Worm (Caenorhabditis elegans) whole organism, L4/young adult: Measurements from ENCODE around the gene H12D21.5.

Experiments used
- W03F9.2 ChIP-seq: fragments of 150-350 bp; optimal IDR thresholded peaks from 2 replicates; lab custom pipeline; 2014; ENCODE audit warnings: missing biosample characterization, missing genetic modification characterization
- dao-5 ChIP-seq: sonication (generic microtip); optimal IDR thresholded peaks from 2 replicates; lab custom pipeline; 2016; ENCODE audit warnings: missing genotype, missing genetic modification characterization, moderate library complexity, missing compliant biosample characterization
- him-1 ChIP-seq: sonication (generic microtip); optimal IDR thresholded peaks from 2 replicates; lab custom pipeline; 2016; ENCODE audit warnings: missing genotype, missing genetic modification reagents, missing genetic modification characterization, missing compliant biosample characterization

The H12D21.5 gene

DNA sequence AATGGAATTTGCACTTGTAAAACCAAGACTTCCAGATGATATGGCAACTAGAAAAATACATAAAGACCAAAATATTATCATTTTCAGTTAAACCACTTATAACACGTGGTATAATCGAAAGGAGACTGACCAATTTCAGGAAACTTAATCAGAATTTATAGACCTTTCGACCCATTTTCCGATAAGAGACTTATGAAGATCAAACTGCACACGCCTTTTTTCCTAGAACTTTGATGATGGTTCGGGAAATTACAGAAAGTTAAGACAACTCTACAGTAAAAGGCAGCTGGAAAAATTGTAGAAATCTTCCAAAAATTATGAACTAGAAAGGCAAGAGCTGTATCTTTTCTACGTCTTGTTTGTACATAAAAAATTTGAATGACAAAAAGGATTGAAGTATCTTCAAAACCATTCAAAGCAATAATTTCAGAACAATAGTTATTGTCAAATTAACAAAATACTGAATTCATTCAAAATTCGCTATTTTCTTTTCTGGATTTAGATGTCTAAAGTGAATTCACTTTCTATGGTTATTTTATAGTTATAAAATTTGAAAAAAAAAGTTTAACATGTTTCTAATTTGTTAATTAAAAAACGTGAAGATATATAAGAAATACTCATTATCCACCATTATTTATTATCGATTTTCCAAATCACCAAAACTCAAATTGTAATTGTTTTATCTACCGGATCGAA lies at the start of gene H12D21.5, which contains the start of gene mpst-2:
Gene H12D21.5, plus strand, starts transcription at position 646 of the 696 bp plus-strand sequence.
Gene mpst-2, minus strand, starts transcription at position 101 of the 696 bp plus-strand sequence.
- TF ChIP-seq dao-5 (tag; lab: Kevin White, UChicago) = no peak
- no peak for TF ChIP-seq W03F9.2 (tag; lab: Kevin White, UChicago)
- no peak for TF ChIP-seq him-1 (tag; lab: Kevin White, UChicago)

DNA sequence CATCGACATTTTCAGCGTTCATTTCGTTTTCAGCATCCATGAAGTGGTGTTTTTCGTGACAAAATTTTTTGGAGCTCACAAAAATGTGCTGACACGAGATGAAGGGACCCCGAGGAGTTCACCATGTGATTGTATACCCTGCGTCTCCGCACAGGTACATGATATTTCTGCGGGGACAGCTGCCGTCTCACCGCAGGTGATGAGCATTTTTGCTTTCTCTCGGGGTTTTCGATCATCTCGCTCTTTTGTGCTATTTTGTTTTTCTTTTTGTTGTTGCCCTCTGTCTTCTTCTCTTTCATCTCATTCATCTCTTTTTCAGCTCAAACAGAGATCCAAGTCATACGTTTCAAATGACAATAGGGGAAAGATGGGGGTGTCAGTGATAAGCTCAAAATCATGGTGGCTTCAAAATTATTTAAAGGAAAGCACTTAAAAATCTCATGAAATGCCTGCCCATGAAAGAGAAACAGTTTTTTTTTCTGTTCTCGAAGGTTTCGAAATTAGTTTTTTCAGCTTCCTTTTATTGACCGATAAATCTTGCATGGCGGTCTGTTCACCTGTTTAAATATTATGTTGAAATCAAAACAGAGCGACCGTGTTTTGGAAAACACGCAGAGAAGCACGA lies 46.4 kb upstream of the H12D21.5 start, which contains the start of gene ret-1:
Gene ret-1, minus strand, starts transcription at position 123 of the 625 bp plus-strand sequence.
- TF ChIP-seq him-1 (tag; lab: Kevin White, UChicago) (no peak), W03F9.2 (tag; lab: Kevin White, UChicago) (no peak), dao-5 (tag; lab: Kevin White, UChicago) (no peak)

DNA sequence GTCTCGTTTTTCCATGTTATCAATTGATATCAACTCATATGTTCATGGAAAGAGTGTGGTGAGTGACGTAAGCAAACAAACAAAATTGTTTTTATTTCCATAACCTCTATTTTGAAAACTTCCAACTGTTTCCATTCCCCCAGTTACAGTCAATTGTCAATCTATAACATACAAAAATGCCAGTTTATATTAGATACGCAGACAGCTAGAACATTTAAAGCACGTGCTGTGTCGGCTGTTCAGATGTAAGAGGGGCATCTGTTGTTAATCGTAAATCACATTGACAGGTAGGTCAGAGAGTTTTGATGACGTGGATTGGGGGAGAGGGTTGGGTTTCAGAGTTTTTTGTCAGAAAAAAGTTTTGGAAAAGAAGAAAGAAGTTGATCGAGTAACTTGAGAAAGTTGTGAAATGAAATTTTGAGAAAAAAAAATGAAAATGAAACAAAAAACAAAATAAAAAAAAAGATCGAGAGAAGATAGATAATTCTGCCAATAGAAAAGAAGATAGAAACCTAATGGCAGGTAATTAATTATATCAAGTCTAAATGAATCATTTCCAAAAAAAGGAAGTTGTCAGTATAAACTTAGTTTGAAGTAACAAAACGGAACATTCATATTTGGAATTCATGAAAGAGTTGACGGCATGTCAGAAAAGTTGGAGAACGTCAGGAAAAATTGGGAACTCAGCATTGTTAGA lies 45.1 kb upstream of the H12D21.5 start:
- TF ChIP-seq W03F9.2 (tag; lab: Kevin White, UChicago) = peak; percentile 54
- no peak for TF ChIP-seq him-1 (tag; lab: Kevin White, UChicago)

DNA sequence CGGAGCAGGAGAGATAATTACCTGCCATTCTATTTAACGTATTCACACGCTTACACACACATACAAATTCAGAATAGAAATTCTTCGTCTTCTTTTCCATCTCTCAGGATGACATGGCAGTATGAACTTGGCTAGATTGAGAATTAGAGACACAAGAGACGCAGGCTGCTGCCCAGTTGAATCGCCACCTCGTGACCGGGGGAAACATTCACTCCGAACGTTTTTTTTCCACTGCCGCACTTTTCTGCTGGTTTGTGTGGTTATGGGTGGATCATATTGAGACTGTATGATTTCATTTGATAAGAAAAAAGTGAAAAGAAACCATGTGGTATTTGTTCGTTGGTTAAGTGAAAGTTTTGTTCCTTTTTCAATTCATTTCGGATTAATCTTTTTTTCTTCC lies 44.2 kb upstream of the H12D21.5 start:
- no peak for TF ChIP-seq dao-5 (tag; lab: Kevin White, UChicago)
- TF ChIP-seq W03F9.2 (tag; lab: Kevin White, UChicago) = peak; percentile 64
- TF ChIP-seq him-1 (tag; lab: Kevin White, UChicago) = no peak

DNA sequence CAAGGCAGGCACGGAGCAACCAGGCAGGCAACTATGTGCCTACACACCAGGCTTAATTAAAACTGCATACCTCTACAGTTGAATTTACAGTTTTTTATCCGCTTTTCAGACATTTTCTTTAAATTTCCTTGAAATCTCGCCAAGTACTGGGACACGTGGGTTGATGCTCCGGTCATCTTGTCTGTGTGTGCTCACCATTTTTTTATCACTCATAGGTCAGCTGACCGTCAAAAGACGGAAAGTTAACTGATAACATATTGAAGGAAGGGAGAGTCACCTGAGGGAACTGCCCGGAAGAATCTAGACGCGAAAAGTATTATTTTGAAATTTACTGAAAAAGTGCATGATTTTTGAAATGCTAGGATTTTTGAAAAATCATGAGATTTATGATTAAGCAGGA lies 43.3 kb upstream of the H12D21.5 start:
- TF ChIP-seq dao-5 (tag; lab: Kevin White, UChicago) (no peak), him-1 (tag; lab: Kevin White, UChicago) (no peak), W03F9.2 (tag; lab: Kevin White, UChicago) (no peak)

DNA sequence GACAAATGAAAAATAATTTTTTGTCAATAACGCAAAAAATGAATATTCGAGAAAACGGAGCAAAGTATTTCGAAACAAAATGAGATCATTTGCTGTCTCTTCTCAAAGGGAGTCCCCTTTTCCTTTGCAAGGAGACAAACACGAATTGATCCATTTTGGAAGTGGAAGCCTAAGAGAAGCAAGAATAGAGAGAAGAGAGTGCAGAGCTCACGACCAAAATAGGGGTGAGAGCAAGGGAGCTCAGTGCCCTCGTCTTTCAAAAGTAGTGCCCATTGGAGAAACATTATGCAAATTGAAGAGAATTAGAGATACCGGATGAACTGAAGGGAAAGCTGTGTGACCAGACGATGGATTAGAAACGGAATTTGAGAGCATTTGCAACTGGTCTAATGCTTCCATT lies 42.6 kb upstream of the H12D21.5 start:
- TF ChIP-seq W03F9.2 (tag; lab: Kevin White, UChicago) = no peak
- TF ChIP-seq him-1 (tag; lab: Kevin White, UChicago) = peak; percentile 38
- no peak for TF ChIP-seq dao-5 (tag; lab: Kevin White, UChicago)

DNA sequence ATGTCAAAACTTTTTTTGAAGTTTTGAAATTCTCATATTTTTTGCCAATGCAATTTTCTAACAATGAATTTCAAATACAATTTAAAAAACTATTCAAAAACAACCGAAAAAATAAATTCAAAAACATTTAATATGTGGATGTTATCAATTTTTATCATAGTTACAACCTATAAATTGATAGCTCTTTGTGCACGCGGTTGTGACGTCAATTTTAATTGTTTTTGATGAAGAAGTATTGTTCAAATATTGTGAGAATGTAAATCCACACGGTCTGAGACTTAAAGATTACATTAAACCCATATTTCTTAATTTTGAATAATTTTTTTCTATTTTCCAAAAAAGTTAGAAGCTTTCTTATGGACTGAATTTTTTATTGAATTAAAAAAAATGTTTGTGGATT lies 41.8 kb upstream of the H12D21.5 start:
- TF ChIP-seq W03F9.2 (tag; lab: Kevin White, UChicago) (no peak), dao-5 (tag; lab: Kevin White, UChicago) (no peak), him-1 (tag; lab: Kevin White, UChicago) (no peak)

DNA sequence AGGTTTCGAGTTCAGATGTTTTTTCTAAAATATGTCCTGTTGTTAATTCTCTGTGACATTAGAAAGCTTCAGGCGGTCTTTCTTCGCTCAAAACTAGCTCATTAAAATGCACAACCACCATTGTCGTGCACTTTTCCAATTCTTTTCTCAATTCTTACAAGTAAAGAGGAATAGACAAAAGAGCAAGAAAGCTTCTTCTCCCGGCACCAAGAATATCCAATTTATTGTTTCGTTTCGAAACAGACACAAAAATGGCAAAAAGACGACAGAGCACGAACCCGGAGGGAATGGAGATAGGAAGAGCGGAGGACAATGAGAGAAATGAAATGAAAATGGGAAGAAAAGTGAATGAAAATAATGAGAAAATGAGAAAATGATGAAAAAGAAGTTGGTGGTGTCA lies 41.2 kb upstream of the H12D21.5 start:
- TF ChIP-seq him-1 (tag; lab: Kevin White, UChicago) (no peak), W03F9.2 (tag; lab: Kevin White, UChicago) (no peak), dao-5 (tag; lab: Kevin White, UChicago) (no peak)

DNA sequence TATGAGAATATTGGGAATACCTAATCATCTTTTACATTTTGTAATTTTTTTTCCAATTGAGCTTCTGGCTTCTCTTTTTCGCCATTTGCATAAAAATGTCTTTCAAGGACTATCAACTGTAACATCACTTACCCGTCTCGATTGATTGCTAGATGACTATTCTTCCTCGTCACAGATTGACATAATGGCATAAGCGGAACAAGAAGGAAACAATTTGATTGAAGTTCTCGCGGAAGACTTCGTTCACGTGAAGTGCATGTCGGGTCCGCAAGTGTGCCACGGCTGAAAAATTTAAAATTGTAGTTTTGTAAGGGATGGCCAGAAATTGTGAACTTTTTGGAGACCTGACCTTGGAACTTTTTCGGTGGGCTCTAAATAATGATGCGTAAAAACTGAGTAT lies 40.1 kb upstream of the H12D21.5 start:
- TF ChIP-seq W03F9.2 (tag; lab: Kevin White, UChicago) (no peak), dao-5 (tag; lab: Kevin White, UChicago) (no peak), him-1 (tag; lab: Kevin White, UChicago) (no peak)

DNA sequence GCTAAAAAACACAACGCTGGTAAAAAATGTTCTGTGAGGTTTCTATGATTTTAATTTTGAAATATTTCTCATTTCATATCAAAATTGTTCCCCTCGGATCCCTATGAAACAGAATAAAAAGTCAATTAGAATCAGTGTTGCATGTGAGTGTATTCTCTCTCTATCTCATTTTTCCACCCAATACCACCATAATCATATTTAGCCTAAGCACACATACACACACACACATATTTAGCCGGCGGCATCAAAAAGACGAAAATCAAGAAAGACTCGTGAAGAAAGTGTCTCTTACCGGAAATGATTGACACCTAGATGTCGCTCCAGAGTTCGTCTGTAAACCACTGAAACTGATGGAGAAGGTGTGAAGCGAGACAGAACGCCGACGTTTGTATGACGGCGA lies 39.5 kb upstream of the H12D21.5 start:
- no peak for TF ChIP-seq W03F9.2 (tag; lab: Kevin White, UChicago)
- TF ChIP-seq him-1 (tag; lab: Kevin White, UChicago) = no peak
- TF ChIP-seq dao-5 (tag; lab: Kevin White, UChicago) = no peak

DNA sequence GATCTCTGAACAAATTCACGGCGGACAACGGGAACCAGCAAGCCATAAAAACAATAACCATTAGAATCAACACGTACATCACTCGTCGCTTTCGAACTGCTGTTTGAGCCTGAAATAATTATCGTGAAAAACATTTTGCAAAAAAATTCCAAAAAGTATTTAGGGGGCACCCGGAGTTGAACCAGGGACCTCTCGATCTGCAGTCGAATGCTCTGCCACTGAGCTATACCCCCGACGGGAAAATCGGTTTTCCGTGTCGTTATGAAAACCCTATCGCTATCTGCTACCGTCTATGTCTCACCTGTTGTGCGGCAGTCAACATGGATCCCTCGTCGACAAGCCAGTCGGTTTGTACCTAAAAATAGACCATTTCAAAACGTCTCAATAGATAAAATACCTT lies 38.2 kb upstream of the H12D21.5 start:
- TF ChIP-seq dao-5 (tag; lab: Kevin White, UChicago) = no peak
- peak; percentile 9 for TF ChIP-seq him-1 (tag; lab: Kevin White, UChicago)

DNA sequence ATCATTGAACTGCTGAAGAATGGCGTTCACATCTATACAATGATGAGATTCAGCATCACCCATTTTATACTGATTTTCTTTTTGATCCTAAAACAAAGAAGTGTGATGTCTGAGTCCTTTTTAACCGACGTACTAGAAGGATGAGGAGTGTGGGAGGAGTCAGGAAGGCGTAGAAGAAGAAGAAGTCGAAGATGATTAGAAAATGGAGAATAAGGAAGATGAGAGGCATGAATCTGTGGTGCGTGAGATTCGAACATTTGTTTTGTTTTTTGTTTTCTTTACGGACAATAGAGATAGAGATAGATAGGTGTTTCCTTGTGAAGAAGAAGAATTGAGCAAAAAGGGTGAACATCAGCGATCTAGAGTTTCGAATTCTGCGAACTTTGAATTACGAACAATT lies 35.3 kb upstream of the H12D21.5 start, which contains the start of gene npr-13:
Gene npr-13, minus strand, starts transcription at position 101 of the 400 bp plus-strand sequence.
- TF ChIP-seq him-1 (tag; lab: Kevin White, UChicago) (no peak), dao-5 (tag; lab: Kevin White, UChicago) (no peak), W03F9.2 (tag; lab: Kevin White, UChicago) (no peak)

DNA sequence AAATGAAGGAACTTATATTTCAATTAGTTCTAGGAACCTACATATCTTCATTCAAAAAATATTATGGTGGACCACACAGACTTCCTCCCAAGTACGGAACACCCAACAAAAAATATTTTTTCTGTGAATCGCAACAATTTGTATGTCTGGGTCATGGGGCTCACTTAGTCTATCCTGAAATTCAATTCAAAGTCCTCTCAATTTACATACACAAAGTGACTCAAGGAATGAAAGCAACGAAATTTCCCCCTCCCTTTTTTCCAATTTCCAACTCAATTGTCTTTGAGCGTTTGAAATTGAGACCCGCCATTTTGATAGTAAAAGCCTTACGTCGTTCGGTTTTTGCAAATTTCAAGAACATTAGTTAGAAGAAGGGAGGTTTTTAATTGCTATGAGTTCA lies 34.4 kb upstream of the H12D21.5 start:
- no peak for TF ChIP-seq him-1 (tag; lab: Kevin White, UChicago)
- TF ChIP-seq W03F9.2 (tag; lab: Kevin White, UChicago) = no peak
- no peak for TF ChIP-seq dao-5 (tag; lab: Kevin White, UChicago)
